Fruit fly (Drosophila melanogaster) whole organism: Measurements from ENCODE around the gene puf.

ENCODE experiments used
- Dll ChIP-seq: fragments of >200 bp; optimal IDR thresholded peaks from 2 replicates; lab custom pipeline; 2017
- psq ChIP-seq: fragments of >200 bp; optimal IDR thresholded peaks from 2 replicates; lab custom pipeline; 2017

dm6 chr3R:24603399-24604131 lies 46.3 kb downstream of the puf start:
- no peak for TF ChIP-seq psq (lab: Kevin White, UChicago)
- no peak for TF ChIP-seq Dll
